Fruit fly (Drosophila melanogaster): ENCODE measurements around the gene sty.
A peak's percentile ranks its signal among the peaks of the same experiment; 100 is the strongest.

sty gene

DNA sequence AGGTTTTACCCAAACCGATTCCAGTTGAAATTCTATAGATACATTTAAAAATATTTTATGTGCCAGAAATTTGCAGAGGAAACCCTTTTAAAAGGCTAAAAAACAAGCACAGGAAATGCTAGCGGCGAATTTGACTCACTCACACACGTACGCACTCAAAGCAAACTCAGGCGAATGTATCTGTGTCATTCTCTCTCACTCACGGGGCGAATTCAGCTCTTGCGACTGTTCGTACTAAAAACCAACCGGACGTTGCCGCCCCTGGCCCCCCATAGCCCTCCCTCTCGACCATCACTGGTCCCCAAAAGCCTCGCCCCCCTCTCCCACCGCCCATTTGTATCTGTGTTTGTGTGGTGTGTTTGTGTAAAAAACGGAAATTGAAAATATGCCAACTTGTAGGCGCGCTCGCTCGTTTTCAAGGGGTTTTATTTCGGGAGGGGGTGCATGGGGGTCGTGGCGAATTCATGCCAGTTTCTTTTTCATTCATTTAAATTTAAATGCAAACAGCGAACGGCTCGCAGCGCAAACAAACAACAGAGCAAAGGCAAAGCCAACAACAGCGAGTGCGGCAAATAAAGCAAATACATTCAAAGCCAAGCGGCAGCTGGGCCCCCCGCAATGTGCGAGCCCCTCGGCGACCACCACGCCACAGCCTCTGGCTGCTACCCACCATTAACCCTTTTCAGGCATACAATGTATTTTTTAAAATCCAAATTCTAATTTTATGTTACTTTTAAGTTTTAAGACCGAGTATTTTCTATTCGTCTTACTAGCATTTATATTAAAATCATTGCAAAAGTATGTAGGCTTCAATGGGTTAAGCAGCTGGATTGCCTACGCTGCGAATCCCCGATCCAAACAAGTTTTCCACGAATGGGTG, 6.3 kb downstream of the sty start (continued):
- TF ChIP-seq ato (GFP tag; IDR thresholded peaks at IDR 0.05; ENCODE audit: partially characterized antibody) (0 out of 2 replicates have a peak, but pooled peaks have one; percentile 32), Taf1 (GFP tag; IDR thresholded peaks at IDR 0.05) (peak; percentile 78), p53 (GFP tag; optimal IDR thresholded peaks at IDR 0.05) (no peak), CG34224 (GFP tag; IDR thresholded peaks at IDR 0.05; ENCODE audit: partially characterized antibody) (no peak), Neu2 (GFP tag; optimal IDR thresholded peaks at IDR 0.05; ENCODE audit: borderline replicate concordance) (no peak), dan (GFP tag; IDR thresholded peaks at IDR 0.05) (no peak), dmrt99B (tag; optimal IDR thresholded peaks at IDR 0.05) (peak; percentile 82), CG2120 (GFP tag; optimal IDR thresholded peaks at IDR 0.05) (peak; percentile 94), mam (GFP tag; optimal IDR thresholded peaks at IDR 0.05) (peak; percentile 64), hkb (optimal IDR thresholded peaks at IDR 0.05) (no peak), hkb (GFP tag; IDR thresholded peaks at IDR 0.05) (peak; percentile 85), maf-S (GFP tag; optimal IDR thresholded peaks at IDR 0.05) (peak; percentile 23), peb (GFP tag; IDR thresholded peaks at IDR 0.05) (peak; percentile 39; the same call in 1 of the 2 replicates), mirr (GFP tag; optimal IDR thresholded peaks at IDR 0.05) (peak; percentile 99), CG13296 (GFP tag; optimal IDR thresholded peaks at IDR 0.05) (peak; percentile 79), vvl (GFP tag; IDR thresholded peaks at IDR 0.05) (peak; percentile 86), gcm2 (GFP tag; optimal IDR thresholded peaks at IDR 0.05) (no peak), CG12071 (GFP tag; optimal IDR thresholded peaks at IDR 0.05) (peak; percentile 81), CG17802 (tag; optimal IDR thresholded peaks at IDR 0.05) (no peak), Poxn (GFP tag; IDR thresholded peaks at IDR 0.05) (no peak), NC2α (GFP tag; optimal IDR thresholded peaks at IDR 0.05) (peak; percentile 54), run (tag; optimal IDR thresholded peaks at IDR 0.05) (peak; percentile 27), sens (GFP tag) (peak; percentile 96), ro (GFP tag; IDR thresholded peaks at IDR 0.05) (no peak), CG14710 (tag; optimal IDR thresholded peaks at IDR 0.05) (peak; percentile 3), CG9215 (GFP tag; IDR thresholded peaks at IDR 0.05) (peak; percentile 69), amos (GFP tag; IDR thresholded peaks at IDR 0.05; ENCODE audit: partially characterized antibody) (peak; percentile 25; the same call in 1 of the 2 replicates), pho (GFP tag; optimal IDR thresholded peaks at IDR 0.05) (peak; percentile 78), tll (GFP tag; optimal IDR thresholded peaks at IDR 0.05) (no peak), CG11247 (GFP tag; IDR thresholded peaks at IDR 0.05) (peak; percentile 52), CG10543 (GFP tag; optimal IDR thresholded peaks at IDR 0.05) (peak; percentile 98), gce (GFP tag; IDR thresholded peaks at IDR 0.05) (peak; percentile 60; the same call in 2 of the 3 replicates), Lim3 (GFP tag; IDR thresholded peaks at IDR 0.05) (peak; percentile 26; the same call in 1 of the 2 replicates), CG9932 (GFP tag; IDR thresholded peaks at IDR 0.05) (peak; percentile 78), CG10366 (GFP tag; IDR thresholded peaks at IDR 0.05) (peak; percentile 83), CG3407 (GFP tag; optimal IDR thresholded peaks at IDR 0.05) (peak; percentile 63), kay (GFP tag; optimal IDR thresholded peaks at IDR 0.05) (peak; percentile 62), ssp (GFP tag; IDR thresholded peaks at IDR 0.05) (peak; percentile 58), CG2678 (tag; optimal IDR thresholded peaks at IDR 0.05) (peak; percentile 79), ab (GFP tag; optimal IDR thresholded peaks at IDR 0.05) (no peak), wek (GFP tag; optimal IDR thresholded peaks at IDR 0.05) (peak; percentile 35), eve (GFP tag; optimal IDR thresholded peaks at IDR 0.05) (no peak), org-1 (GFP tag; optimal IDR thresholded peaks at IDR 0.05) (peak; percentile 52), CG10147 (GFP tag; optimal IDR thresholded peaks at IDR 0.05) (peak; percentile 52), CG33213 (GFP tag; optimal IDR thresholded peaks at IDR 0.05) (peak; percentile 41), CG17612 (GFP tag; IDR thresholded peaks at IDR 0.05) (peak; percentile 50; the same call in 1 of the 2 replicates), CG31365 (tag; optimal IDR thresholded peaks at IDR 0.05) (peak; percentile 60), CG17359 (tag; optimal IDR thresholded peaks at IDR 0.05) (peak; percentile 84), CG11560 (tag; IDR thresholded peaks at IDR 0.05) (peak; percentile 52; the same call in 1 of the 3 replicates)
